Worm (Caenorhabditis elegans) whole organism, L3 larva: ENCODE results near the gene lgg-1.
A peak's percentile ranks its signal among the peaks of the same experiment; 100 is the strongest.

ENCODE experiments used
- R02D3.7 ChIP-seq: fragments of 150-350 bp; optimal IDR thresholded peaks from 2 replicates; lab custom pipeline; 2014; ENCODE audit warnings: missing biosample characterization, missing genetic modification characterization
- ZK546.5 ChIP-seq: sonication (generic microtip); optimal IDR thresholded peaks from 2 replicates; lab custom pipeline; 2017; ENCODE audit warnings: missing biosample characterization, missing genetic modification characterization
- aly-2 ChIP-seq: fragments of 150-350 bp; optimal IDR thresholded peaks from 2 replicates; lab custom pipeline; 2014; ENCODE audit warnings: missing biosample characterization, missing genetic modification characterization
- ama-1 ChIP-seq: fragments of 150-350 bp; optimal IDR thresholded peaks from 2 replicates; lab custom pipeline; 2018
- ceh-16 ChIP-seq: sonication (generic microtip); optimal IDR thresholded peaks from 2 replicates; lab custom pipeline; 2017; ENCODE audit warnings: missing biosample characterization, missing genetic modification characterization
- ceh-28 ChIP-seq: fragments of 150-350 bp; optimal IDR thresholded peaks from 2 replicates; lab custom pipeline; 2014; ENCODE audit warnings: missing biosample characterization, missing genetic modification reagents, missing genetic modification characterization
- ceh-82 ChIP-seq: fragments of 150-350 bp; optimal IDR thresholded peaks from 2 replicates; lab custom pipeline; 2014; ENCODE audit warnings: missing biosample characterization, missing genetic modification characterization
- ceh-9 ChIP-seq: sonication (generic microtip); optimal IDR thresholded peaks from 2 replicates; lab custom pipeline; 2018; ENCODE audit warnings: missing biosample characterization, missing genetic modification characterization
- daf-12 ChIP-seq: fragments of 150-350 bp; optimal IDR thresholded peaks from 2 replicates; lab custom pipeline; 2014; ENCODE audit warnings: missing biosample characterization, missing genetic modification reagents, missing genetic modification characterization
- egl-5 ChIP-seq: fragments of 150-350 bp; optimal IDR thresholded peaks from 2 replicates; lab custom pipeline; 2017; ENCODE audit warnings: missing biosample characterization, missing genetic modification reagents, missing genetic modification characterization, inconsistent platforms
- elt-1 ChIP-seq: fragments of 150-350 bp; optimal IDR thresholded peaks from 2 replicates; lab custom pipeline; 2014; ENCODE audit warnings: missing biosample characterization, missing genetic modification characterization
- elt-2 ChIP-seq: sonication (generic microtip); optimal IDR thresholded peaks from 2 replicates; lab custom pipeline; 2016; ENCODE audit warnings: missing genetic modification reagents, mild to moderate bottlenecking, missing genetic modification characterization, missing compliant biosample characterization
- elt-3 ChIP-seq, 3 experiments: fragments of 150-350 bp in 1 of 3; sonication (generic microtip) in 2 of 3; optimal IDR thresholded peaks; 2 replicates in 2 of 3; 4 replicates in 1 of 3; lab custom pipeline; 2014 to 2017; ENCODE audit warnings: missing biosample characterization in 3 of 3, missing genetic modification characterization in 3 of 3
- eor-1 ChIP-seq, 2 experiments: fragments of 150-350 bp; optimal IDR thresholded peaks; 2 replicates each; lab custom pipeline; 2014 to 2018; ENCODE audit warnings: missing biosample characterization in 2 of 2, missing genetic modification characterization in 2 of 2
- fkh-10 ChIP-seq: sonication (generic microtip); optimal IDR thresholded peaks from 2 replicates; lab custom pipeline; 2017; ENCODE audit warnings: missing biosample characterization, missing genetic modification reagents, missing genetic modification characterization
- fkh-2 ChIP-seq: fragments of 150-350 bp; optimal IDR thresholded peaks from 2 replicates; lab custom pipeline; 2014; ENCODE audit warnings: missing biosample characterization, missing genetic modification reagents, missing genetic modification characterization
- hmg-11 ChIP-seq: sonication (generic microtip); optimal IDR thresholded peaks from 2 replicates; lab custom pipeline; 2016; ENCODE audit warnings: missing genetic modification characterization, missing compliant biosample characterization
- jun-1 ChIP-seq: fragments of 150-350 bp; optimal IDR thresholded peaks from 2 replicates; lab custom pipeline; 2014; ENCODE audit warnings: missing biosample characterization, missing genetic modification reagents, missing genetic modification characterization
- lin-15B ChIP-seq: fragments of 150-350 bp; optimal IDR thresholded peaks from 2 replicates; lab custom pipeline; 2014; ENCODE audit warnings: missing biosample characterization, missing genetic modification characterization
- lin-39 ChIP-seq: fragments of 150-350 bp; optimal IDR thresholded peaks from 2 replicates; lab custom pipeline; 2018; ENCODE audit warnings: missing biosample characterization, missing genetic modification reagents, missing genetic modification characterization
- mdl-1 ChIP-seq: fragments of 150-350 bp; optimal IDR thresholded peaks from 2 replicates; lab custom pipeline; 2014; ENCODE audit warnings: missing biosample characterization, missing genetic modification characterization
- mml-1 ChIP-seq: fragments of 150-350 bp; sonication (generic microtip); optimal IDR thresholded peaks from 3 replicates; lab custom pipeline; 2014; ENCODE audit warnings: missing biosample characterization, missing genetic modification characterization
- nfya-1 ChIP-seq: sonication (generic microtip); optimal IDR thresholded peaks from 2 replicates; lab custom pipeline; 2017; ENCODE audit warnings: missing genetic modification characterization, mild to moderate bottlenecking, missing compliant biosample characterization, antibody characterized with exemption, moderate library complexity; ENCODE audit not compliant: insufficient read depth
- nhr-11 ChIP-seq: fragments of 150-350 bp; optimal IDR thresholded peaks from 2 replicates; lab custom pipeline; 2014; ENCODE audit warnings: missing biosample characterization, missing genetic modification characterization
- nhr-12 ChIP-seq: fragments of 150-350 bp; optimal IDR thresholded peaks from 2 replicates; lab custom pipeline; 2014; ENCODE audit warnings: missing biosample characterization, missing genetic modification characterization
- nhr-23 ChIP-seq: fragments of 150-350 bp; optimal IDR thresholded peaks from 2 replicates; lab custom pipeline; 2014; ENCODE audit warnings: missing biosample characterization, missing genetic modification reagents, missing genetic modification characterization
- nhr-25 ChIP-seq: sonication (generic microtip); optimal IDR thresholded peaks from 2 replicates; lab custom pipeline; 2017; ENCODE audit warnings: missing biosample characterization, missing genetic modification characterization
- nhr-76 ChIP-seq: fragments of 150-350 bp; sonication (generic microtip); optimal IDR thresholded peaks from 5 replicates; lab custom pipeline; 2014; ENCODE audit warnings: missing biosample characterization, missing genetic modification characterization
- nhr-77 ChIP-seq: fragments of 150-350 bp; optimal IDR thresholded peaks from 2 replicates; lab custom pipeline; 2014; ENCODE audit warnings: missing biosample characterization, missing genetic modification characterization
- pha-4 ChIP-seq: fragments of 150-350 bp; optimal IDR thresholded peaks from 2 replicates; lab custom pipeline; 2014; ENCODE audit warnings: missing biosample characterization, missing genetic modification reagents, missing genetic modification characterization
- pqm-1 ChIP-seq: fragments of 150-350 bp; optimal IDR thresholded peaks from 2 replicates; lab custom pipeline; 2017; ENCODE audit warnings: missing biosample characterization, missing genetic modification characterization, inconsistent platforms
- sea-2 ChIP-seq: fragments of 150-350 bp; sonication (generic microtip); optimal IDR thresholded peaks from 4 replicates; lab custom pipeline; 2014; ENCODE audit warnings: missing biosample characterization, missing genetic modification reagents, missing genetic modification characterization
- skn-1 ChIP-seq: fragments of 150-350 bp; optimal IDR thresholded peaks from 2 replicates; lab custom pipeline; 2014; ENCODE audit warnings: missing biosample characterization, missing genetic modification characterization
- snpc-4 ChIP-seq: fragments of 150-350 bp; optimal IDR thresholded peaks from 2 replicates; lab custom pipeline; 2014; ENCODE audit warnings: missing biosample characterization, missing genetic modification characterization
- tbx-2 ChIP-seq: sonication (generic microtip); optimal IDR thresholded peaks from 2 replicates; lab custom pipeline; 2016; ENCODE audit warnings: mild to moderate bottlenecking, missing genetic modification characterization, missing compliant biosample characterization
- unc-39 ChIP-seq: sonication (generic microtip); optimal IDR thresholded peaks from 4 replicates; lab custom pipeline; 2017; ENCODE audit warnings: missing biosample characterization, missing genetic modification characterization
- zag-1 ChIP-seq: fragments of 150-350 bp; optimal IDR thresholded peaks from 2 replicates; lab custom pipeline; 2014; ENCODE audit warnings: missing biosample characterization, missing genetic modification characterization
- ztf-11 ChIP-seq: fragments of 150-350 bp; optimal IDR thresholded peaks from 2 replicates; lab custom pipeline; 2014; ENCODE audit warnings: missing biosample characterization, missing genetic modification characterization
- ztf-4 ChIP-seq: fragments of 150-350 bp; optimal IDR thresholded peaks from 2 replicates; lab custom pipeline; 2014; ENCODE audit warnings: missing biosample characterization, missing genetic modification characterization

The lgg-1 gene

ce11 chrII:6377381-6377948 lies 29.9 kb upstream of the lgg-1 start:
- TF ChIP-seq pqm-1 (tag; lab: Kevin White, UChicago), result peak; percentile 76
- TF ChIP-seq pha-4 (tag; lab: Kevin White, UChicago), result peak; percentile 54
- TF ChIP-seq nfya-1 (tag; lab: Kevin White, UChicago), result peak; percentile 31
- no peak for TF ChIP-seq ama-1 (lab: Kevin White, UChicago)
- TF ChIP-seq jun-1 (tag; lab: Kevin White, UChicago), result peak; percentile 34
- peak; percentile 89 for TF ChIP-seq elt-2 (tag; lab: Kevin White, UChicago)
- TF ChIP-seq, all 47 proteins: peak for 5

- TF ChIP-seq ceh-82, result no peak
- no peak for TF ChIP-seq fkh-10 (GFP tag; lab: Kevin White, UChicago)
- TF ChIP-seq mdl-1 (tag; lab: Kevin White, UChicago), result no peak
- TF ChIP-seq pqm-1 (tag; lab: Kevin White, UChicago), result no peak
- no peak for TF ChIP-seq elt-2 (tag; lab: Kevin White, UChicago)
- no peak for TF ChIP-seq skn-1 (tag; lab: Kevin White, UChicago)
- no peak for TF ChIP-seq tbx-2 (tag; lab: Kevin White, UChicago)
- TF ChIP-seq eor-1 (tag; optimal IDR thresholded peaks at IDR 0.05; lab: Kevin White, UChicago), result no peak
- no peak for TF ChIP-seq mml-1 (tag; lab: Kevin White, UChicago)
- TF ChIP-seq, all 47 proteins: peak for 0
These were observed 29.2 kb upstream of the lgg-1 start for ce11 chrII:6376693-6377092.

ce11 chrII:6374646-6375045 lies 27.1 kb upstream of the lgg-1 start:
- TF ChIP-seq pqm-1 (tag; lab: Kevin White, UChicago) (peak; percentile 35), eor-1 (tag; optimal IDR thresholded peaks at IDR 0.05; lab: Kevin White, UChicago) (no peak), lin-15B (tag; lab: Kevin White, UChicago) (no peak), sea-2 (GFP tag; lab: Kevin White, UChicago) (no peak), jun-1 (tag; lab: Kevin White, UChicago) (peak; percentile 1), aly-2 (tag; lab: Kevin White, UChicago) (no peak), fkh-10 (GFP tag; lab: Kevin White, UChicago) (no peak), ceh-28 (tag; lab: Kevin White, UChicago) (peak; percentile 19), ceh-9 (tag; lab: Kevin White, UChicago) (no peak), elt-2 (tag; lab: Kevin White, UChicago) (peak; percentile 71), pha-4 (tag; lab: Kevin White, UChicago) (peak; percentile 29), nfya-1 (tag; lab: Kevin White, UChicago) (no peak)

- TF ChIP-seq R02D3.7 (no peak), nhr-12 (no peak), elt-2 (tag; lab: Kevin White, UChicago) (no peak), unc-39 (tag; lab: Kevin White, UChicago) (no peak), pha-4 (tag; lab: Kevin White, UChicago) (no peak), ZK546.5 (tag; lab: Kevin White, UChicago) (no peak), sea-2 (GFP tag; lab: Kevin White, UChicago) (no peak), nhr-11 (no peak), nhr-77 (tag; lab: Kevin White, UChicago) (no peak), ceh-16 (tag; lab: Kevin White, UChicago) (no peak), ztf-11 (tag; lab: Kevin White, UChicago) (no peak), mdl-1 (tag; lab: Kevin White, UChicago) (no peak), daf-12 (tag; lab: Kevin White, UChicago) (no peak), hmg-11 (no peak)
These were observed 25.8 kb upstream of the lgg-1 start for ce11 chrII:6373361-6373760.

- TF ChIP-seq skn-1 (tag; lab: Kevin White, UChicago) (no peak), egl-5 (tag; lab: Kevin White, UChicago) (no peak), nhr-25 (tag; lab: Kevin White, UChicago) (peak; percentile 12)
These were observed 23.5 kb upstream of the lgg-1 start, which contains the start of gene lin-23 for ce11 chrII:6371003-6371402. TSS of gene lin-23 (plus strand) at chrII:6371303.

- TF ChIP-seq elt-1 (tag; lab: Kevin White, UChicago), result no peak
- no peak for TF ChIP-seq daf-12 (tag; lab: Kevin White, UChicago)
- no peak for TF ChIP-seq ztf-11 (tag; lab: Kevin White, UChicago)
- no peak for TF ChIP-seq aly-2 (tag; lab: Kevin White, UChicago)
- TF ChIP-seq nhr-77 (tag; lab: Kevin White, UChicago), result no peak
- no peak for TF ChIP-seq elt-3 (tag; optimal IDR thresholded peaks at IDR 0.05; lab: Kevin White, UChicago)
- no peak for TF ChIP-seq unc-39 (tag; lab: Kevin White, UChicago)
- TF ChIP-seq ceh-16 (tag; lab: Kevin White, UChicago), result no peak
- no peak for TF ChIP-seq nhr-76 (tag; lab: Kevin White, UChicago)
- TF ChIP-seq ztf-4 (tag; lab: Kevin White, UChicago), result no peak
- no peak for TF ChIP-seq zag-1
- peak; percentile 92 for TF ChIP-seq nhr-25 (tag; lab: Kevin White, UChicago)
- TF ChIP-seq hmg-11, result peak; percentile 89
- peak; percentile 83 for TF ChIP-seq lin-39 (tag; lab: Kevin White, UChicago)
- TF ChIP-seq skn-1 (tag; lab: Kevin White, UChicago), result peak; percentile 4
- peak; percentile 53 for TF ChIP-seq R02D3.7
- TF ChIP-seq fkh-2, result no peak
- TF ChIP-seq snpc-4 (tag; lab: Kevin White, UChicago), result peak; percentile 64
- TF ChIP-seq mml-1 (tag; lab: Kevin White, UChicago), result no peak
- TF ChIP-seq mdl-1 (tag; lab: Kevin White, UChicago), result peak; percentile 85
- TF ChIP-seq pha-4 (tag; lab: Kevin White, UChicago), result peak; percentile 83
- TF ChIP-seq nhr-12, result no peak
- peak; percentile 82 for TF ChIP-seq nhr-23
These were observed 22.6 kb upstream of the lgg-1 start for ce11 chrII:6370110-6370509.
